Worm (Caenorhabditis elegans) whole organism, L1 larva: ENCODE measurements around the gene srd-26.
"Not testable (repeated sequence)": the region's sequence is repeated elsewhere in the genome, so short reads cannot be mapped to it uniquely, and the experiment has no call there.

ENCODE experiments used
- ces-1 ChIP-seq: fragments of 150-350 bp; optimal IDR thresholded peaks from 2 replicates; lab custom pipeline; 2014; ENCODE audit warnings: missing biosample characterization, missing genetic modification reagents, missing genetic modification characterization
- fkh-10 ChIP-seq: sonication (generic microtip); optimal IDR thresholded peaks from 2 replicates; lab custom pipeline; 2017; ENCODE audit warnings: missing biosample characterization, missing genetic modification reagents, missing genetic modification characterization
- lin-13 ChIP-seq: fragments of 150-350 bp; optimal IDR thresholded peaks from 2 replicates; lab custom pipeline; 2014; ENCODE audit warnings: missing biosample characterization, missing genetic modification reagents, missing genetic modification characterization

- not testable (repeated sequence) for TF ChIP-seq fkh-10 (GFP tag; lab: Kevin White, UChicago); ces-1; lin-13
Observed at ce11 chrV:14205214-14205613, 42.4 kb upstream of the srd-26 start, which contains the start of gene T16A9.3.
